Fruit fly (Drosophila melanogaster): Measurements from ENCODE around the gene akirin.

The akirin gene

DNA sequence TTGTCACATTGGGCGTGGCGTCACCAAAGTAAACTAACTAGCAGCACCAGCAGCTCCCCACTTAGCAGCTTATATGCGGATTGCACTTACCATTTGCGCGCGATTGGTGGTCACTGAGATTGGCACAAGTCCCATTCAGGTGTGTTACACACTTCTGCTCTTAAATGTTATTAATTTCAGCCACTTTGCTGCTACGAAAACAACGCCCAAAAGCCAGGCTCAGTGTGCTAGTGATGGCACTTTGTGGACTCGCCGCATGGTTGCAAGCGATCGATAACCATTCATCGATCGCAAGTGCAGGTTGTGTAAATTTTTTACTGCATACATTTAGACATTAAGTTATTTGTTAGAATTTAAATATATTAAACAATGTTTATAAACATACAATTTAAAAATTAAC, 34.7 kb upstream of the akirin start, which contains the start of the genes wrm1 and wrm2:
Gene wrm1 (minus strand): TSS at position 237 of the 400 bp plus-strand sequence.
Gene wrm2 (minus strand): TSS at position 237 of the 400 bp plus-strand sequence.
- TF ChIP-seq usp (GFP tag; optimal IDR thresholded peaks at IDR 0.05) = no peak
- TF ChIP-seq jim (GFP tag; optimal IDR thresholded peaks at IDR 0.05) = no peak
- TF ChIP-seq tai (GFP tag; optimal IDR thresholded peaks at IDR 0.05) = no peak
- no peak for TF ChIP-seq fru (GFP tag; optimal IDR thresholded peaks at IDR 0.05)
- TF ChIP-seq h (GFP tag; optimal IDR thresholded peaks at IDR 0.05) = no peak
- TF ChIP-seq Hr83 (GFP tag; optimal IDR thresholded peaks at IDR 0.05; ENCODE audit: poor library complexity, severe bottlenecking) = peak; percentile 53
- TF ChIP-seq sv (GFP tag; optimal IDR thresholded peaks at IDR 0.05) = peak; percentile 2
- no peak for TF ChIP-seq sage (GFP tag; optimal IDR thresholded peaks at IDR 0.05)
- TF ChIP-seq Jra (GFP tag; optimal IDR thresholded peaks at IDR 0.05) = no peak
- TF ChIP-seq Vsx2 (GFP tag; optimal IDR thresholded peaks at IDR 0.05; ENCODE audit: partially characterized antibody) = no peak
- TF ChIP-seq Rel (GFP tag; optimal IDR thresholded peaks at IDR 0.05) = no peak
- TF ChIP-seq Rel (tag; optimal IDR thresholded peaks at IDR 0.05) = peak; percentile 2
- TF ChIP-seq OdsH (GFP tag; optimal IDR thresholded peaks at IDR 0.05) = no peak
- TF ChIP-seq dl (GFP tag; optimal IDR thresholded peaks at IDR 0.05; ENCODE audit: insufficient read depth in 1 of 2, partially characterized antibody in 2 of 2) = no peak
- peak; percentile 62 for TF ChIP-seq rgr (GFP tag; optimal IDR thresholded peaks at IDR 0.05)
- no peak for TF ChIP-seq pan (optimal IDR thresholded peaks at IDR 0.05)
- TF ChIP-seq N (GFP tag; optimal IDR thresholded peaks at IDR 0.05) = no peak
- TF ChIP-seq Sp1 (GFP tag; optimal IDR thresholded peaks at IDR 0.05) = peak; percentile 17
- TF ChIP-seq brk (GFP tag; optimal IDR thresholded peaks at IDR 0.05) = no peak
- TF ChIP-seq Dfd (GFP tag; optimal IDR thresholded peaks at IDR 0.05) = no peak

DNA sequence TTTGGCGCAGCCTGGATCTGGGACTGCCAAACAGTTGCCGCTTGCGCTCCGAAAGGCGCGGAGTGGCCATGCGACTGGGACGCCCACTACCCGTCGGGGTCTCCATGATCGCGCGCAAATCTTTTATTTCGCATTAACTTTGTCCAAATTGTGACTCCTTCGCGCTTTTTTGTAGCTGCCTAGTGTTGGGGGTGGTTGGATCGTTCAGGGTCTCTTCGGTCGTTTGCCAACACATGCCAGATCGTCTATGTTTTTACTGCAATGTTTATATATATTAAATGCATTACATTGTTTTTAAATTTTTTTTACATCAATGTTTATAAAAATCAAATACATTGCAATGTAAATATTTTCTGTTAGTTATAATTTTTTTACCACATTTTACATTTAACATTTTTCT, 30.9 kb upstream of the akirin start:
- TF ChIP-seq Rel (GFP tag; optimal IDR thresholded peaks at IDR 0.05) (no peak), Rel (tag; optimal IDR thresholded peaks at IDR 0.05) (no peak), OdsH (GFP tag; optimal IDR thresholded peaks at IDR 0.05) (peak; percentile 12), woc (GFP tag; optimal IDR thresholded peaks at IDR 0.05) (no peak), tai (GFP tag; optimal IDR thresholded peaks at IDR 0.05) (no peak), Jra (GFP tag; optimal IDR thresholded peaks at IDR 0.05) (no peak), CG9705 (GFP tag; optimal IDR thresholded peaks at IDR 0.05) (peak; percentile 7), Dif (GFP tag; optimal IDR thresholded peaks at IDR 0.05; ENCODE audit: partially characterized antibody) (no peak), pan (optimal IDR thresholded peaks at IDR 0.05) (no peak), HLH106 (tag; optimal IDR thresholded peaks at IDR 0.05) (peak; percentile 6), Hr83 (GFP tag; optimal IDR thresholded peaks at IDR 0.05; ENCODE audit: poor library complexity, severe bottlenecking) (no peak), rgr (GFP tag; optimal IDR thresholded peaks at IDR 0.05) (peak; percentile 63), Hr78 (GFP tag; optimal IDR thresholded peaks at IDR 0.05) (no peak), Abd-B (GFP tag; optimal IDR thresholded peaks at IDR 0.05) (no peak)

DNA sequence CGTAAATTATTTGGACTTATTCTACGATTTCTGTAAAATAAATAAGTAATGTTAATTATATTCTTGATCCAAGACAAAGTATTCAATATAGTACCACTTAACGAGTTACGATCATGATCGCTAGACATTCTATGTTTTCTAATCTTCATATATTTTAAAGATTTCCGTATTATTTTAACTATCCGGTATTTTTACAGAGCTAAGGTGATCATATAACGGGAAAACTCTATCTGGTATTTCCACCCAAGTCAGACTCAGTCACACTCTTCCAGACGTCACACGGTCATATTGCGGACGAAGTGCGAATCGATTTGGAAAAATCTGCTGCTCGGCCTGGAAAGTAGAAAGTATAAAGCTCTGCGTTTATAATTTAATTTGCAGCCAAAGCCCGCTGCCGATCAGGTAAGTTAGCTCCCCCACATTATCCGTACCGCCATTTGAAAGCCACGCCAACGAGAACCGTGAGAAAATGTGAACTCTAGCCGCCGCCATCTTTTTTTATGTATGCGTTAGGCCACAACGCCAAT, 30.4 kb upstream of the akirin start, which contains the start of the genes lark and eco:
Gene lark (plus strand): TSS at position 51 of the 527 bp plus-strand sequence.
Gene eco (minus strand): TSS at position 125 of the 527 bp plus-strand sequence.
- no peak for TF ChIP-seq lola (GFP tag; optimal IDR thresholded peaks at IDR 0.05)
- TF ChIP-seq usp (GFP tag; optimal IDR thresholded peaks at IDR 0.05) = no peak
- TF ChIP-seq CG32264 (GFP tag; optimal IDR thresholded peaks at IDR 0.05) = no peak
- TF ChIP-seq Sp1 (GFP tag; optimal IDR thresholded peaks at IDR 0.05) = peak; percentile 26
- TF ChIP-seq br (GFP tag; optimal IDR thresholded peaks at IDR 0.05) = no peak
- no peak for TF ChIP-seq Dfd (GFP tag; optimal IDR thresholded peaks at IDR 0.05)
- no peak for TF ChIP-seq ey (GFP tag; optimal IDR thresholded peaks at IDR 0.05)
- no peak for TF ChIP-seq Rel (GFP tag; optimal IDR thresholded peaks at IDR 0.05)
- peak; percentile 20 for TF ChIP-seq Rel (tag; optimal IDR thresholded peaks at IDR 0.05)
- no peak for TF ChIP-seq sage (GFP tag; optimal IDR thresholded peaks at IDR 0.05)
- TF ChIP-seq Hr83 (GFP tag; optimal IDR thresholded peaks at IDR 0.05; ENCODE audit: poor library complexity, severe bottlenecking) = peak; percentile 12
- TF ChIP-seq brk (GFP tag; optimal IDR thresholded peaks at IDR 0.05) = no peak
- no peak for TF ChIP-seq Hnf4 (GFP tag; optimal IDR thresholded peaks at IDR 0.05)
- no peak for TF ChIP-seq dl (GFP tag; optimal IDR thresholded peaks at IDR 0.05; ENCODE audit: insufficient read depth in 1 of 2, partially characterized antibody in 2 of 2)
- no peak for TF ChIP-seq fru (GFP tag; optimal IDR thresholded peaks at IDR 0.05)
- TF ChIP-seq woc (GFP tag; optimal IDR thresholded peaks at IDR 0.05) = no peak
- no peak for TF ChIP-seq CrebA (GFP tag; optimal IDR thresholded peaks at IDR 0.05; ENCODE audit: borderline replicate concordance)
- no peak for TF ChIP-seq N (GFP tag; optimal IDR thresholded peaks at IDR 0.05)
- no peak for TF ChIP-seq sv (GFP tag; optimal IDR thresholded peaks at IDR 0.05)
- no peak for TF ChIP-seq psq (GFP tag; optimal IDR thresholded peaks at IDR 0.05)

All from whole organism, wandering third instar larva.